Fruit fly (Drosophila melanogaster): ENCODE results near the gene CG31915.
A peak's percentile ranks its signal among the peaks of the same experiment; 100 is the strongest.

Gene CG31915

dm6 chr2L:5496468-5497093 lies 31.3 kb upstream of the CG31915 start (continued):
- TF ChIP-seq prd (optimal IDR thresholded peaks at IDR 0.05) (no peak), prd (GFP tag; IDR thresholded peaks at IDR 0.05) (peak; percentile 66; the same call in 2 of the 3 replicates), crc (GFP tag; optimal IDR thresholded peaks at IDR 0.05) (peak; percentile 17), Dad (GFP tag; optimal IDR thresholded peaks at IDR 0.05) (peak; percentile 61), Sox100B (GFP tag; optimal IDR thresholded peaks at IDR 0.05) (peak; percentile 48), phol (tag; optimal IDR thresholded peaks at IDR 0.05) (peak; percentile 67), CG1602 (GFP tag; optimal IDR thresholded peaks at IDR 0.05) (peak; percentile 34), ash1 (GFP tag; optimal IDR thresholded peaks at IDR 0.05) (no peak), slp2 (GFP tag; optimal IDR thresholded peaks at IDR 0.05) (peak; percentile 36), CG10565 (GFP tag; optimal IDR thresholded peaks at IDR 0.05) (no peak), ken (GFP tag; IDR thresholded peaks at IDR 0.05) (peak; percentile 69), al (GFP tag; IDR thresholded peaks at IDR 0.05) (peak; percentile 60), Xbp1 (GFP tag; optimal IDR thresholded peaks at IDR 0.05) (peak; percentile 50), Hey (tag; optimal IDR thresholded peaks at IDR 0.05) (no peak), CG14965 (GFP tag; optimal IDR thresholded peaks at IDR 0.05; ENCODE audit: borderline replicate concordance) (no peak), Nf-YB (GFP tag; optimal IDR thresholded peaks at IDR 0.05) (peak; percentile 44), trem (tag; optimal IDR thresholded peaks at IDR 0.05) (peak; percentile 59), ttk (GFP tag; IDR thresholded peaks at IDR 0.05) (no peak), fu2 (GFP tag; optimal IDR thresholded peaks at IDR 0.05) (peak; percentile 2), CG8290 (GFP tag; optimal IDR thresholded peaks at IDR 0.05) (peak; percentile 57), CG8290 (tag; optimal IDR thresholded peaks at IDR 0.05) (peak in 1 of 2 experiments; percentile 27), CG33213 (GFP tag; optimal IDR thresholded peaks at IDR 0.05) (peak; percentile 26), cg (GFP tag; optimal IDR thresholded peaks at IDR 0.05) (no peak), pros (GFP tag; optimal IDR thresholded peaks at IDR 0.05) (no peak), CG5180 (GFP tag; optimal IDR thresholded peaks at IDR 0.05) (peak; percentile 23), fd96Cb (tag; optimal IDR thresholded peaks at IDR 0.05) (peak; percentile 56), Jarid2 (GFP tag; optimal IDR thresholded peaks at IDR 0.05) (no peak), CG2875 (GFP tag; optimal IDR thresholded peaks at IDR 0.05) (peak; percentile 61), CG6813 (GFP tag; optimal IDR thresholded peaks at IDR 0.05) (peak; percentile 34), CG18619 (GFP tag; optimal IDR thresholded peaks at IDR 0.05) (peak; percentile 15), pho (GFP tag; optimal IDR thresholded peaks at IDR 0.05) (no peak), jumu (GFP tag; optimal IDR thresholded peaks at IDR 0.05) (peak; percentile 34), CG32532 (GFP tag; IDR thresholded peaks at IDR 0.05) (peak; percentile 63), CG7357 (GFP tag; IDR thresholded peaks at IDR 0.05) (peak; percentile 12; the same call in 1 of the 3 replicates), CG12299 (tag; optimal IDR thresholded peaks at IDR 0.05) (peak; percentile 5), CG15601 (tag; optimal IDR thresholded peaks at IDR 0.05) (peak; percentile 72), CG11085 (GFP tag; IDR thresholded peaks at IDR 0.05) (peak; percentile 50; the same call in 1 of the 2 replicates), mirr (GFP tag; optimal IDR thresholded peaks at IDR 0.05) (no peak), chif (GFP tag; optimal IDR thresholded peaks at IDR 0.05) (peak; percentile 30 to 73), CG18599 (GFP tag; optimal IDR thresholded peaks at IDR 0.05) (peak; percentile 49), D (optimal IDR thresholded peaks at IDR 0.05) (no peak), D (GFP tag; optimal IDR thresholded peaks at IDR 0.05) (peak; percentile 60), NfI (GFP tag; optimal IDR thresholded peaks at IDR 0.05) (peak; percentile 53), croc (GFP tag; conservative IDR thresholded peaks at IDR 0.05) (peak; percentile 35; the same call in 2 of the 3 replicates), HmgZ (tag; optimal IDR thresholded peaks at IDR 0.05) (peak; percentile 12), ato (GFP tag; IDR thresholded peaks at IDR 0.05; ENCODE audit: partially characterized antibody) (no peak), CG30403 (GFP tag; optimal IDR thresholded peaks at IDR 0.05) (peak; percentile 56), CG4328 (GFP tag; optimal IDR thresholded peaks at IDR 0.05) (no peak), seq (GFP tag; IDR thresholded peaks at IDR 0.05) (peak; percentile 19; the same call in 1 of the 2 replicates), CG14710 (tag; optimal IDR thresholded peaks at IDR 0.05) (peak; percentile 64)
